Worm (Caenorhabditis elegans) whole organism, late embryonic: ENCODE measurements around the gene aat-4.

Source experiments
- C38D4.7 ChIP-seq: fragments of 200-800 bp; sonication (Bioruptor generic); optimal IDR thresholded peaks from 2 replicates; lab custom pipeline; 2018; ENCODE audit warnings: mild to moderate bottlenecking, missing genetic modification characterization, moderate library complexity, missing compliant biosample characterization
- Y22D7AL.16 ChIP-seq: sonication (generic microtip); optimal IDR thresholded peaks from 2 replicates; lab custom pipeline; 2016; ENCODE audit warnings: missing genetic modification characterization, missing compliant biosample characterization
- ama-1 ChIP-seq: fragments of 150-350 bp; optimal IDR thresholded peaks from 2 replicates; lab custom pipeline; 2014
- dve-1 ChIP-seq: sonication (generic microtip); optimal IDR thresholded peaks from 2 replicates; lab custom pipeline; 2017; ENCODE audit warnings: antibody characterized with exemption, mild to moderate bottlenecking, missing genetic modification characterization, missing compliant biosample characterization
- elt-2 ChIP-seq: sonication (generic microtip); optimal IDR thresholded peaks from 2 replicates; lab custom pipeline; 2016; ENCODE audit warnings: missing genetic modification reagents, missing genetic modification characterization, missing compliant biosample characterization
- ets-4 ChIP-seq: sonication (generic microtip); optimal IDR thresholded peaks from 2 replicates; lab custom pipeline; 2016; ENCODE audit warnings: missing genetic modification characterization, missing compliant biosample characterization
- fkh-6 ChIP-seq: sonication (generic microtip); optimal IDR thresholded peaks from 2 replicates; lab custom pipeline; 2016; ENCODE audit warnings: missing genetic modification characterization, missing compliant biosample characterization
- nhr-11 ChIP-seq: fragments of 150-350 bp; optimal IDR thresholded peaks from 2 replicates; lab custom pipeline; 2014; ENCODE audit warnings: missing biosample characterization, missing genetic modification characterization
- pag-3 ChIP-seq: sonication (generic microtip); optimal IDR thresholded peaks from 2 replicates; lab custom pipeline; 2016; ENCODE audit warnings: missing compliant biosample characterization, missing genetic modification characterization, borderline replicate concordance
- pha-4 ChIP-seq: fragments of 150-350 bp; optimal IDR thresholded peaks from 2 replicates; lab custom pipeline; 2018; ENCODE audit warnings: missing biosample characterization, missing genetic modification reagents, missing genetic modification characterization
- unc-55 ChIP-seq: sonication (generic microtip); optimal IDR thresholded peaks from 2 replicates; lab custom pipeline; 2017; ENCODE audit warnings: missing biosample characterization, missing genetic modification reagents, missing genetic modification characterization

ce11 chrIV:6290741-6291140, 15.2 kb upstream of the aat-4 start, which contains the start of gene srv-24:
- TF ChIP-seq Y22D7AL.16 (tag; lab: Kevin White, UChicago) = no peak
- TF ChIP-seq fkh-6 (tag; lab: Kevin White, UChicago) = no peak
- TF ChIP-seq pha-4 (tag; lab: Kevin White, UChicago) = no peak
- no peak for TF ChIP-seq ama-1 (lab: Kevin White, UChicago)
- no peak for TF ChIP-seq ets-4 (tag; lab: Kevin White, UChicago)
- no peak for TF ChIP-seq dve-1 (tag; lab: Kevin White, UChicago)
- TF ChIP-seq unc-55 = no peak
- TF ChIP-seq C38D4.7 (GFP tag; lab: Kevin White, UChicago) = no peak
- no peak for TF ChIP-seq pag-3
- no peak for TF ChIP-seq elt-2 (tag; lab: Kevin White, UChicago)
- TF ChIP-seq nhr-11 (tag; lab: Kevin White, UChicago) = no peak
